Fruit fly (Drosophila melanogaster) whole organism, embryonic: ENCODE measurements around the gene cue.

Experiments
- Atf6 ChIP-seq: fragments of 200-800 bp; sonication (Bioruptor generic); IDR thresholded peaks from 2 replicates; pipeline ENCODE4 v1.3.6; 2022; ENCODE audit warnings: missing biosample characterization, missing genetic modification characterization
- Awh ChIP-seq: fragments of 200-800 bp; sonication (Bioruptor generic); IDR thresholded peaks from 2 replicates; pipeline ENCODE4, ENCODE4 v1.3.6; 2022; ENCODE audit warnings: missing biosample characterization, missing genetic modification characterization
- BEAF-32 ChIP-seq: fragments of 200-800 bp; sonication (Bioruptor generic); optimal IDR thresholded peaks from 3 replicates; lab custom pipeline; 2017; ENCODE audit warnings: missing biosample characterization, missing genetic modification characterization, mild to moderate bottlenecking, moderate library complexity, missing genetic modification reagents
- CG13775 ChIP-seq: fragments of 200-800 bp; sonication (Bioruptor generic); optimal IDR thresholded peaks from 3 replicates; lab custom pipeline; 2017; ENCODE audit warnings: missing biosample characterization, mild to moderate bottlenecking, missing genetic modification characterization
- CG15269 ChIP-seq: fragments of 200-800 bp; sonication (Bioruptor generic); optimal IDR thresholded peaks from 2 replicates; lab custom pipeline; 2018; ENCODE audit warnings: missing biosample characterization, mild to moderate bottlenecking, missing genetic modification characterization, moderate library complexity
- CG16863 ChIP-seq: fragments of 200-800 bp; sonication (Bioruptor generic); optimal IDR thresholded peaks from 3 replicates; lab custom pipeline; 2016; ENCODE audit warnings: missing biosample characterization, missing genetic modification characterization
- CG1792 ChIP-seq: fragments of 200-800 bp; sonication (Bioruptor generic); optimal IDR thresholded peaks from 2 replicates; lab custom pipeline; 2016; ENCODE audit warnings: missing biosample characterization, missing genetic modification characterization
- CG2202 ChIP-seq: fragments of 200-800 bp; sonication (Bioruptor generic); optimal IDR thresholded peaks from 2 replicates; lab custom pipeline; 2018; ENCODE audit warnings: missing biosample characterization, mild to moderate bottlenecking, missing genetic modification characterization
- CG2875 ChIP-seq: fragments of 200-800 bp; sonication (Bioruptor generic); optimal IDR thresholded peaks from 2 replicates; lab custom pipeline; 2017; ENCODE audit warnings: missing biosample characterization, mild to moderate bottlenecking, missing genetic modification characterization, missing genetic modification reagents
- CG30403 ChIP-seq: fragments of 200-800 bp; sonication (Bioruptor generic); optimal IDR thresholded peaks from 3 replicates; lab custom pipeline; 2016; ENCODE audit warnings: missing biosample characterization, missing genetic modification characterization
- CG3065 ChIP-seq: fragments of 200-800 bp; sonication (Bioruptor generic); optimal IDR thresholded peaks from 2 replicates; lab custom pipeline; 2016; ENCODE audit warnings: missing biosample characterization, missing genetic modification characterization
- CG3163 ChIP-seq: fragments of 200-800 bp; sonication (Bioruptor generic); optimal IDR thresholded peaks from 3 replicates; lab custom pipeline; 2016; ENCODE audit warnings: missing biosample characterization, missing genetic modification characterization
- CG3281 ChIP-seq: fragments of 200-800 bp; sonication (Bioruptor generic); optimal IDR thresholded peaks from 3 replicates; lab custom pipeline; 2017; ENCODE audit warnings: missing biosample characterization, mild to moderate bottlenecking, missing genetic modification characterization
- CG7963 ChIP-seq: fragments of 200-800 bp; sonication (Bioruptor generic); IDR thresholded peaks from 3 replicates; pipeline ENCODE4 v1.3.6; 2022; ENCODE audit warnings: missing biosample characterization, missing genetic modification characterization; ENCODE audit not compliant: partially characterized antibody
- CG8388 ChIP-seq: fragments of 200-800 bp; sonication (Bioruptor generic); optimal IDR thresholded peaks from 2 replicates; lab custom pipeline; 2019; ENCODE audit warnings: missing biosample characterization, mild to moderate bottlenecking, missing genetic modification characterization, moderate library complexity
- CHES-1-like ChIP-seq: fragments of 200-800 bp; sonication (Bioruptor generic); optimal IDR thresholded peaks from 2 replicates; lab custom pipeline; 2016; ENCODE audit warnings: missing biosample characterization, missing genetic modification characterization
- Dref ChIP-seq: fragments of 200-800 bp; sonication (Bioruptor generic); IDR thresholded peaks from 2 replicates; pipeline ENCODE4 v1.3.6; 2022; ENCODE audit warnings: missing biosample characterization, missing genetic modification characterization
- Drgx ChIP-seq: fragments of 200-800 bp; sonication (Bioruptor generic); IDR thresholded peaks from 2 replicates; pipeline ENCODE4 v1.3.6; 2022; ENCODE audit warnings: missing biosample characterization, missing genetic modification characterization
- E2f2 ChIP-seq: fragments of 200-800 bp; sonication (Bioruptor generic); IDR thresholded peaks from 2 replicates; pipeline ENCODE4 v1.3.6; 2022; ENCODE audit warnings: missing biosample characterization, missing genetic modification characterization
- Hr78 ChIP-seq, 2 experiments: fragments of 200-800 bp in 1 of 2; fragments of >200 bp in 1 of 2; sonication (Bioruptor generic) in 1 of 2; optimal IDR thresholded peaks; 2 replicates each; lab custom pipeline; 2017 to 2019; ENCODE audit warnings: missing biosample characterization in 2 of 2, missing genetic modification characterization in 2 of 2, mild to moderate bottlenecking in 1 of 2, moderate library complexity in 1 of 2
- Jarid2 ChIP-seq: fragments of 200-800 bp; sonication (Bioruptor generic); optimal IDR thresholded peaks from 3 replicates; lab custom pipeline; 2017; ENCODE audit warnings: mild to moderate bottlenecking, missing biosample characterization, missing genetic modification reagents, missing genetic modification characterization
- Lhr ChIP-seq: fragments of 200-800 bp; sonication (Bioruptor generic); optimal IDR thresholded peaks from 3 replicates; lab custom pipeline; 2017; ENCODE audit warnings: mild to moderate bottlenecking, missing biosample characterization, missing genetic modification reagents, missing genetic modification characterization
- MBD-R2 ChIP-seq: fragments of 200-800 bp; sonication (Bioruptor generic); IDR thresholded peaks from 2 replicates; pipeline ENCODE4 v1.3.6; 2022; ENCODE audit warnings: missing biosample characterization, missing genetic modification characterization
- Oaz ChIP-seq: fragments of 200-800 bp; sonication (Bioruptor generic); IDR thresholded peaks from 2 replicates; pipeline ENCODE4 v1.3.6; 2022; ENCODE audit warnings: missing biosample characterization, missing genetic modification characterization
- Oli ChIP-seq: fragments of 200-800 bp; sonication (Bioruptor generic); optimal IDR thresholded peaks from 2 replicates; lab custom pipeline; 2018; ENCODE audit warnings: missing biosample characterization, mild to moderate bottlenecking, missing genetic modification characterization, moderate library complexity
- abd-A ChIP-seq: fragments of 200-800 bp; sonication (Bioruptor generic); optimal IDR thresholded peaks from 3 replicates; lab custom pipeline; 2019; ENCODE audit warnings: missing biosample characterization, mild to moderate bottlenecking, missing genetic modification characterization, moderate library complexity
- az2 ChIP-seq: fragments of 200-800 bp; sonication (Bioruptor generic); optimal IDR thresholded peaks from 3 replicates; lab custom pipeline; 2016; ENCODE audit warnings: missing biosample characterization, missing genetic modification characterization
- fru ChIP-seq: fragments of >200 bp; optimal IDR thresholded peaks from 2 replicates; lab custom pipeline; 2017
- gcm2 ChIP-seq: fragments of 200-800 bp; sonication (Bioruptor generic); optimal IDR thresholded peaks from 2 replicates; lab custom pipeline; 2016; ENCODE audit warnings: missing biosample characterization, missing genetic modification characterization
- insv ChIP-seq, 2 experiments: fragments of 200-800 bp; sonication (Bioruptor generic); optimal IDR thresholded peaks; 3 replicates each; lab custom pipeline; 2016 to 2018; ENCODE audit warnings: missing biosample characterization in 2 of 2, missing genetic modification characterization in 2 of 2
- lmd ChIP-seq: fragments of 200-800 bp; sonication (Bioruptor generic); IDR thresholded peaks from 2 replicates; pipeline ENCODE4 v1.3.6; 2022; ENCODE audit warnings: missing biosample characterization, missing genetic modification characterization
- mld ChIP-seq: fragments of 200-800 bp; sonication (Bioruptor generic); IDR thresholded peaks from 3 replicates; pipeline ENCODE4 v1.3.6; 2022; ENCODE audit warnings: missing biosample characterization, missing genetic modification characterization; ENCODE audit not compliant: partially characterized antibody
- org-1 ChIP-seq: fragments of 200-800 bp; sonication (Bioruptor generic); optimal IDR thresholded peaks from 2 replicates; lab custom pipeline; 2017; ENCODE audit warnings: missing biosample characterization, missing genetic modification characterization
- pan ChIP-seq, 4 experiments: fragments of >200 bp in 3 of 4; fragments of 200-800 bp in 1 of 4; sonication (Bioruptor generic) in 1 of 4; optimal IDR thresholded peaks in 3 of 4; IDR thresholded peaks in 1 of 4; 2 replicates each; pipeline versions ENCODE4 v1.3.6 to Lab custom; 2017 to 2022; ENCODE audit warnings: missing biosample characterization in 2 of 4, missing genetic modification characterization in 2 of 4, mixed read lengths in 1 of 4
- pnt ChIP-seq: fragments of 200-800 bp; sonication (Bioruptor generic); optimal IDR thresholded peaks from 3 replicates; lab custom pipeline; 2016; ENCODE audit warnings: missing biosample characterization, missing genetic modification characterization
- pum ChIP-seq: fragments of 200-800 bp; sonication (Bioruptor generic); optimal IDR thresholded peaks from 2 replicates; lab custom pipeline; 2016; ENCODE audit warnings: missing biosample characterization, missing genetic modification characterization
- schlank ChIP-seq: fragments of 200-800 bp; sonication (Bioruptor generic); optimal IDR thresholded peaks from 2 replicates; lab custom pipeline; 2018; ENCODE audit warnings: missing biosample characterization, mild to moderate bottlenecking, missing genetic modification characterization
- slp2 ChIP-seq: fragments of 200-800 bp; sonication (Bioruptor generic); optimal IDR thresholded peaks from 2 replicates; lab custom pipeline; 2016; ENCODE audit warnings: missing biosample characterization, missing genetic modification characterization
- sqz ChIP-seq: fragments of 200-800 bp; sonication (Bioruptor generic); optimal IDR thresholded peaks from 3 replicates; lab custom pipeline; 2018; ENCODE audit warnings: missing biosample characterization, mild to moderate bottlenecking, missing genetic modification characterization
- unpg ChIP-seq: fragments of 200-800 bp; sonication (Bioruptor generic); optimal IDR thresholded peaks from 3 replicates; lab custom pipeline; 2018; ENCODE audit warnings: missing biosample characterization, mild to moderate bottlenecking, missing genetic modification characterization, moderate library complexity
- zfh2 ChIP-seq: fragments of 200-800 bp; sonication (Bioruptor generic); optimal IDR thresholded peaks from 2 replicates; lab custom pipeline; 2016; ENCODE audit warnings: missing biosample characterization, missing genetic modification characterization

Gene cue

dm6 chr3L:1549148-1549547 lies 32.1 kb upstream of the cue start (continued):
- TF ChIP-seq Hr78 (GFP tag; optimal IDR thresholded peaks at IDR 0.05; lab: Kevin White, UChicago) (no peak), MBD-R2 (GFP tag; lab: Robert Waterston, UW) (no peak), Dref (GFP tag; lab: Robert Waterston, UW) (no peak), fru (no peak), Lhr (GFP tag; lab: Kevin White, UChicago) (no peak), BEAF-32 (GFP tag; lab: Kevin White, UChicago) (no peak), slp2 (GFP tag; lab: Kevin White, UChicago) (no peak), CG2202 (tag; lab: Kevin White, UChicago) (no peak), CG15269 (peak; percentile 42), sqz (GFP tag; lab: Kevin White, UChicago) (no peak), abd-A (tag; lab: Kevin White, UChicago) (no peak), CG30403 (peak; percentile 36), Oli (peak; percentile 39), insv (GFP tag; optimal IDR thresholded peaks at IDR 0.05; lab: Kevin White, UChicago) (no peak), mld (no peak), pnt (GFP tag; lab: Kevin White, UChicago) (no peak), Awh (peak; percentile 12; the same call in 1 of the 2 replicates), schlank (tag; lab: Kevin White, UChicago) (no peak), CG1792 (GFP tag; lab: Kevin White, UChicago) (no peak), pum (GFP tag; lab: Kevin White, UChicago) (no peak), CG13775 (GFP tag; lab: Kevin White, UChicago) (peak; percentile 42), lmd (GFP tag; lab: Robert Waterston, UW) (peak; percentile 23; the same call in 1 of the 2 replicates), E2f2 (GFP tag; lab: Robert Waterston, UW) (0 out of 2 replicates have a peak, but pooled peaks have one; percentile 7), CG3163 (GFP tag; lab: Kevin White, UChicago) (no peak), CHES-1-like (GFP tag; lab: Kevin White, UChicago) (no peak), CG16863 (no peak), CG3281 (GFP tag; lab: Kevin White, UChicago) (peak; percentile 6), Oaz (GFP tag; lab: Robert Waterston, UW) (no peak), CG3065 (GFP tag; lab: Kevin White, UChicago) (no peak), gcm2 (no peak), Drgx (GFP tag; lab: Robert Waterston, UW) (no peak), CG2875 (GFP tag; lab: Kevin White, UChicago) (peak; percentile 33), CG8388 (GFP tag; lab: Kevin White, UChicago) (no peak), org-1 (GFP tag; lab: Kevin White, UChicago) (no peak), pan (optimal IDR thresholded peaks at IDR 0.05; lab: Kevin White, UChicago) (no peak), pan (GFP tag; optimal IDR thresholded peaks at IDR 0.05 in 1 of 2, IDR thresholded peaks at IDR 0.05 in 1 of 2) (no peak), CG7963 (GFP tag; lab: Robert Waterston, UW) (no peak), az2 (GFP tag; lab: Kevin White, UChicago) (no peak), unpg (peak; percentile 20), Jarid2 (GFP tag; lab: Kevin White, UChicago) (peak; percentile 3), zfh2 (GFP tag; lab: Kevin White, UChicago) (no peak), Atf6 (GFP tag; lab: Robert Waterston, UW) (peak; percentile 59)
- TF ChIP-seq, all 482 proteins: peak for 113
